Worm (Caenorhabditis elegans) whole organism, L4/young adult: ENCODE measurements around the gene ins-16.

Experiments
- W03F9.2 ChIP-seq: fragments of 150-350 bp; optimal IDR thresholded peaks from 2 replicates; lab custom pipeline; 2014; ENCODE audit warnings: missing biosample characterization, missing genetic modification characterization
- dao-5 ChIP-seq: sonication (generic microtip); optimal IDR thresholded peaks from 2 replicates; lab custom pipeline; 2016; ENCODE audit warnings: missing genotype, missing genetic modification characterization, moderate library complexity, missing compliant biosample characterization
- him-1 ChIP-seq: sonication (generic microtip); optimal IDR thresholded peaks from 2 replicates; lab custom pipeline; 2016; ENCODE audit warnings: missing genotype, missing genetic modification reagents, missing genetic modification characterization, missing compliant biosample characterization

DNA sequence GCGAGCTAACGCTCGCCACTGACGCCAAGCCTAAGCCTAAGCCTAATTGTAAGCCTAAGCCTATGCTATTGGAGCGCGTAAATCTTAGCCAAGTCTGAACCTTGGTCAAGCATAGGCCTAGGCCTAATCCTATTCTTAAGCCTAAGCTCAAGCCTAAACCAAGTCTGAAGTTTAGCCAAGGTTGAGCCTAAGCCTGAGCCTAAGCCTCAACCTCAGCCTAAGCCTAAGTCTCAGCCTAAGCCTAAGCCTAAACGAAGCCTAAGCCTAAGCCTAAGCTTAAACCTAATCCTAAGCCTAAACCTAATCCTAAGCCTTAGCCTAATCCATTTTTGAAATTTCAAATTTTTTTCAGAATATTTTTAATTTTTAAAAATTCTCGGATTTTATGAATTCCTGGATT, 689 bp downstream of the ins-16 start:
- TF ChIP-seq W03F9.2 (tag; lab: Kevin White, UChicago) (no peak), him-1 (tag; lab: Kevin White, UChicago) (no peak), dao-5 (tag; lab: Kevin White, UChicago) (no peak)
